Worm (Caenorhabditis elegans): Measurements from ENCODE around the gene F41F3.9.

The F41F3.9 gene

ce11 chrV:4617260-4617659 is 38.0 kb upstream of the F41F3.9 start, which contains the start of gene sumv-2:
sumv-2 (plus strand) TSS chrV:4617560.
- TF ChIP-seq nhr-111 (GFP tag; optimal IDR thresholded peaks at IDR 0.05): no peak

ce11 chrV:4623535-4623934 is 31.7 kb upstream of the F41F3.9 start:
- TF ChIP-seq set-16 (GFP tag; IDR thresholded peaks at IDR 0.05) (no peak), zip-2 (tag; optimal IDR thresholded peaks at IDR 0.05) (no peak)

- TF ChIP-seq mxl-3 (GFP tag; optimal IDR thresholded peaks at IDR 0.05): no peak
- no peak for TF ChIP-seq daf-8 (GFP tag; IDR thresholded peaks at IDR 0.05)
- TF ChIP-seq madf-5 (GFP tag; IDR thresholded peaks at IDR 0.05): no peak
- TF ChIP-seq snpc-1.2 (GFP tag; IDR thresholded peaks at IDR 0.05): no peak
- no peak for TF ChIP-seq nhr-48 (tag; optimal IDR thresholded peaks at IDR 0.05)
- no peak for TF ChIP-seq nhr-10 (tag; optimal IDR thresholded peaks at IDR 0.05)
Observed at ce11 chrV:4624717-4625116, 30.6 kb upstream of the F41F3.9 start.

- TF ChIP-seq hmg-1.1 (GFP tag; IDR thresholded peaks at IDR 0.05) (no peak), fkh-10 (GFP tag; optimal IDR thresholded peaks at IDR 0.05) (peak; percentile 56)
Observed at ce11 chrV:4626344-4626743, 28.9 kb upstream of the F41F3.9 start.

ce11 chrV:4628517-4628930 is 26.8 kb upstream of the F41F3.9 start, which contains the start of gene pmt-2:
pmt-2 (plus strand) TSS chrV:4628580.
- TF ChIP-seq ceh-20 (GFP tag; IDR thresholded peaks at IDR 0.05) (no peak), zfp-3 (GFP tag; conservative IDR thresholded peaks at IDR 0.05) (no peak), mdl-1 (tag; optimal IDR thresholded peaks at IDR 0.05) (peak in 1 of 2 experiments; percentile 23), aha-1 (tag) (peak; percentile 2), jun-1 (tag; optimal IDR thresholded peaks at IDR 0.05) (no peak), T26A8.4 (GFP tag; IDR thresholded peaks at IDR 0.05) (peak; percentile 51; the same call in 1 of the 2 replicates), lin-15B (tag; optimal IDR thresholded peaks at IDR 0.05) (no peak), hmg-1.1 (GFP tag; IDR thresholded peaks at IDR 0.05) (no peak), Y5F2A.4 (GFP tag; optimal IDR thresholded peaks at IDR 0.05) (no peak), mxl-2 (GFP tag; conservative IDR thresholded peaks at IDR 0.05) (no peak), ama-1 (optimal IDR thresholded peaks at IDR 0.05) (peak; percentile 19), madf-9 (GFP tag; conservative IDR thresholded peaks at IDR 0.05) (no peak), unc-62 (GFP tag; optimal IDR thresholded peaks at IDR 0.05 in 1 of 2) (peak in 1 of 2 experiments; percentile 78), unc-62 (tag; optimal IDR thresholded peaks at IDR 0.05) (no peak), pqm-1 (tag; optimal IDR thresholded peaks at IDR 0.05) (peak; percentile 19), mdt-29 (GFP tag; IDR thresholded peaks at IDR 0.05) (no peak), dmd-6 (GFP tag; IDR thresholded peaks at IDR 0.05) (peak; percentile 50), php-3 (GFP tag; IDR thresholded peaks at IDR 0.05) (0 out of 2 replicates have a peak, but pooled peaks have one; percentile 6), nhr-28 (tag; optimal IDR thresholded peaks at IDR 0.05) (peak; percentile 63), nhr-102 (tag; optimal IDR thresholded peaks at IDR 0.05) (no peak), lsy-2 (tag; optimal IDR thresholded peaks at IDR 0.05) (peak in 1 of 2 experiments; percentile 24), mes-2 (tag; optimal IDR thresholded peaks at IDR 0.05; ENCODE audit: poor library complexity, severe bottlenecking) (peak; percentile 15), mep-1 (tag; optimal IDR thresholded peaks at IDR 0.05) (peak; percentile 50), nhr-48 (tag; optimal IDR thresholded peaks at IDR 0.05) (peak; percentile 44), Y75B8A.6 (GFP tag; IDR thresholded peaks at IDR 0.05) (0 out of 2 replicates have a peak, but pooled peaks have one; percentile 37), T20F7.1 (GFP tag; optimal IDR thresholded peaks at IDR 0.05) (no peak), lin-38 (GFP tag; IDR thresholded peaks at IDR 0.05) (peak; percentile 7; the same call in 1 of the 2 replicates), hlh-11 (tag; optimal IDR thresholded peaks at IDR 0.05) (peak; percentile 60), daf-16 (GFP tag; optimal IDR thresholded peaks at IDR 0.05) (no peak), daf-16 (tag; optimal IDR thresholded peaks at IDR 0.05) (peak; percentile 16), spr-1 (tag; optimal IDR thresholded peaks at IDR 0.05) (no peak), hlh-30 (tag; optimal IDR thresholded peaks at IDR 0.05; ENCODE audit: insufficient read depth) (peak; percentile 0), set-16 (GFP tag; IDR thresholded peaks at IDR 0.05) (no peak), lir-3 (tag; optimal IDR thresholded peaks at IDR 0.05) (no peak), duxl-1 (tag; optimal IDR thresholded peaks at IDR 0.05; ENCODE audit: poor library complexity) (no peak), mxl-3 (GFP tag; optimal IDR thresholded peaks at IDR 0.05) (peak; percentile 87)
